Fruit fly (Drosophila melanogaster) whole organism, embryonic: ENCODE data around the gene Ctl1.

Experiments used
- ATbp ChIP-seq: fragments of 200-800 bp; sonication (Bioruptor generic); optimal IDR thresholded peaks from 2 replicates; lab custom pipeline; 2017; ENCODE audit warnings: missing biosample characterization, mild to moderate bottlenecking, missing genetic modification characterization, missing genetic modification reagents
- Ada2b ChIP-seq: fragments of 200-800 bp; sonication (Bioruptor generic); IDR thresholded peaks from 2 replicates; pipeline ENCODE4 v1.3.6; 2022; ENCODE audit warnings: missing biosample characterization, missing genetic modification characterization
- Adf1 ChIP-seq: fragments of 200-800 bp; sonication (Bioruptor generic); IDR thresholded peaks from 2 replicates; pipeline ENCODE4 v1.3.6; 2022; ENCODE audit warnings: missing biosample characterization, missing genetic modification characterization
- Asciz ChIP-seq: fragments of 200-800 bp; sonication (Bioruptor generic); optimal IDR thresholded peaks from 2 replicates; lab custom pipeline; 2017; ENCODE audit warnings: missing biosample characterization, mild to moderate bottlenecking, missing genetic modification characterization, missing genetic modification reagents
- Blimp-1 ChIP-seq: fragments of 200-800 bp; sonication (Bioruptor generic); optimal IDR thresholded peaks from 3 replicates; lab custom pipeline; 2018; ENCODE audit warnings: missing biosample characterization, missing genetic modification characterization, mild to moderate bottlenecking, moderate library complexity, missing genetic modification reagents
- CG11560 ChIP-seq: fragments of 200-800 bp; sonication (Bioruptor generic); IDR thresholded peaks from 3 replicates; pipeline ENCODE4 v1.3.6; 2022; ENCODE audit warnings: missing biosample characterization, missing genetic modification characterization
- CG12071 ChIP-seq: fragments of 200-800 bp; sonication (Bioruptor generic); optimal IDR thresholded peaks from 3 replicates; lab custom pipeline; 2018; ENCODE audit warnings: missing biosample characterization, mild to moderate bottlenecking, missing genetic modification characterization
- CG12104 ChIP-seq: fragments of 200-800 bp; sonication (Bioruptor generic); optimal IDR thresholded peaks from 3 replicates; lab custom pipeline; 2016; ENCODE audit warnings: missing biosample characterization, missing genetic modification characterization
- CG1233 ChIP-seq: fragments of 200-800 bp; sonication (Bioruptor generic); optimal IDR thresholded peaks from 4 replicates; lab custom pipeline; 2018; ENCODE audit warnings: missing biosample characterization, mild to moderate bottlenecking, missing genetic modification characterization
- CG1602 ChIP-seq: fragments of 200-800 bp; sonication (Bioruptor generic); optimal IDR thresholded peaks from 3 replicates; lab custom pipeline; 2016; ENCODE audit warnings: missing biosample characterization, missing genetic modification characterization
- CG16863 ChIP-seq: fragments of 200-800 bp; sonication (Bioruptor generic); optimal IDR thresholded peaks from 3 replicates; lab custom pipeline; 2016; ENCODE audit warnings: missing biosample characterization, missing genetic modification characterization
- CG17612 ChIP-seq: fragments of 200-800 bp; sonication (Bioruptor generic); IDR thresholded peaks from 2 replicates; pipeline ENCODE4 v1.3.6; 2022; ENCODE audit warnings: missing biosample characterization, missing genetic modification characterization
- CG1832 ChIP-seq: fragments of 200-800 bp; sonication (Bioruptor generic); optimal IDR thresholded peaks from 2 replicates; lab custom pipeline; 2017; ENCODE audit warnings: missing biosample characterization, mild to moderate bottlenecking, missing genetic modification characterization, inconsistent platforms
- CG31365 ChIP-seq: fragments of 200-800 bp; sonication (Bioruptor generic); optimal IDR thresholded peaks from 2 replicates; lab custom pipeline; 2018; ENCODE audit warnings: missing biosample characterization, mild to moderate bottlenecking, missing genetic modification characterization
- CG3995 ChIP-seq: fragments of 200-800 bp; sonication (Bioruptor generic); optimal IDR thresholded peaks from 3 replicates; lab custom pipeline; 2016; ENCODE audit warnings: missing biosample characterization, missing genetic modification characterization
- CG5180 ChIP-seq: fragments of 200-800 bp; sonication (Bioruptor generic); optimal IDR thresholded peaks from 3 replicates; lab custom pipeline; 2017; ENCODE audit warnings: missing biosample characterization, missing genetic modification characterization, mild to moderate bottlenecking, moderate library complexity, missing genetic modification reagents
- CG6765 ChIP-seq: fragments of 200-800 bp; sonication (Bioruptor generic); optimal IDR thresholded peaks from 3 replicates; lab custom pipeline; 2017; ENCODE audit warnings: missing biosample characterization, mild to moderate bottlenecking, missing genetic modification characterization
- CG7786 ChIP-seq: fragments of 200-800 bp; sonication (Bioruptor generic); optimal IDR thresholded peaks from 2 replicates; lab custom pipeline; 2016; ENCODE audit warnings: missing biosample characterization, missing genetic modification characterization
- CG8359 ChIP-seq: fragments of 200-800 bp; sonication (Bioruptor generic); optimal IDR thresholded peaks from 2 replicates; lab custom pipeline; 2017; ENCODE audit warnings: missing biosample characterization, mild to moderate bottlenecking, missing genetic modification characterization, borderline replicate concordance
- CG9727 ChIP-seq: fragments of 200-800 bp; sonication (Bioruptor generic); optimal IDR thresholded peaks from 3 replicates; lab custom pipeline; 2017; ENCODE audit warnings: missing biosample characterization, mild to moderate bottlenecking, missing genetic modification characterization
- CG9876 ChIP-seq: fragments of 200-800 bp; sonication (Bioruptor generic); optimal IDR thresholded peaks from 2 replicates; lab custom pipeline; 2016; ENCODE audit warnings: missing biosample characterization, missing genetic modification characterization
- CHES-1-like ChIP-seq: fragments of 200-800 bp; sonication (Bioruptor generic); optimal IDR thresholded peaks from 2 replicates; lab custom pipeline; 2016; ENCODE audit warnings: missing biosample characterization, missing genetic modification characterization
- Dfd ChIP-seq, 2 experiments: fragments of >200 bp; optimal IDR thresholded peaks; 2 replicates each; lab custom pipeline; 2017; ENCODE audit warnings: missing biosample characterization in 2 of 2, missing genetic modification characterization in 2 of 2
- Ets65A ChIP-seq: fragments of 200-800 bp; sonication (Bioruptor generic); peaks from one replicate; lab custom pipeline; 2016; ENCODE audit warnings: missing biosample characterization, missing genetic modification characterization
- Gsc ChIP-seq: fragments of 200-800 bp; sonication (Bioruptor generic); IDR thresholded peaks from 2 replicates; pipeline ENCODE4 v1.3.6; 2022; ENCODE audit warnings: missing biosample characterization, missing genetic modification characterization
- HLH3B ChIP-seq: fragments of 200-800 bp; sonication (Bioruptor generic); IDR thresholded peaks from 2 replicates; pipeline ENCODE4 v1.3.6; 2022; ENCODE audit warnings: missing biosample characterization, missing genetic modification characterization
- MBD-R2 ChIP-seq: fragments of 200-800 bp; sonication (Bioruptor generic); IDR thresholded peaks from 2 replicates; pipeline ENCODE4 v1.3.6; 2022; ENCODE audit warnings: missing biosample characterization, missing genetic modification characterization
- MTF-1 ChIP-seq: fragments of 200-800 bp; sonication (Bioruptor generic); optimal IDR thresholded peaks from 2 replicates; lab custom pipeline; 2018; ENCODE audit warnings: missing biosample characterization, mild to moderate bottlenecking, missing genetic modification characterization, borderline replicate concordance
- Meics ChIP-seq: fragments of 200-800 bp; sonication (Bioruptor generic); optimal IDR thresholded peaks from 2 replicates; lab custom pipeline; 2017; ENCODE audit warnings: missing biosample characterization, mild to moderate bottlenecking, missing genetic modification characterization
- NC2β ChIP-seq: fragments of 200-800 bp; sonication (Bioruptor generic); optimal IDR thresholded peaks from 2 replicates; lab custom pipeline; 2016; ENCODE audit warnings: missing biosample characterization, missing genetic modification characterization
- Ravus ChIP-seq: fragments of 200-800 bp; sonication (Bioruptor generic); IDR thresholded peaks from 2 replicates; pipeline ENCODE4 v1.3.6; 2022; ENCODE audit warnings: missing biosample characterization, missing genetic modification characterization
- Stat92E ChIP-seq, 3 experiments: fragments of >200 bp in 2 of 3; fragments of 200-800 bp in 1 of 3; sonication (Bioruptor generic) in 1 of 3; optimal IDR thresholded peaks; 2 replicates each; lab custom pipeline; 2017 to 2019; ENCODE audit warnings: missing biosample characterization in 3 of 3, missing genetic modification characterization in 3 of 3, mild to moderate bottlenecking in 1 of 3, moderate library complexity in 1 of 3
- Taf1 ChIP-seq: fragments of 200-800 bp; sonication (Bioruptor generic); IDR thresholded peaks from 2 replicates; pipeline ENCODE4 v1.3.6; 2022; ENCODE audit warnings: missing biosample characterization, missing genetic modification characterization
- ara ChIP-seq: fragments of 200-800 bp; sonication (Bioruptor generic); IDR thresholded peaks from 2 replicates; pipeline ENCODE4 v1.3.6; 2022; ENCODE audit warnings: missing biosample characterization, missing genetic modification characterization
- az2 ChIP-seq: fragments of 200-800 bp; sonication (Bioruptor generic); optimal IDR thresholded peaks from 3 replicates; lab custom pipeline; 2016; ENCODE audit warnings: missing biosample characterization, missing genetic modification characterization
- bowl ChIP-seq: fragments of 200-800 bp; sonication (Bioruptor generic); IDR thresholded peaks from 2 replicates; pipeline ENCODE4 v1.3.6; 2022; ENCODE audit warnings: missing biosample characterization, missing genetic modification characterization
- cas ChIP-seq: fragments of 200-800 bp; sonication (Bioruptor generic); IDR thresholded peaks from 2 replicates; pipeline ENCODE4 v1.3.6; 2022; ENCODE audit warnings: missing biosample characterization, missing genetic modification characterization
- dpn ChIP-seq, 2 experiments: fragments of 200-800 bp; sonication (Bioruptor generic); optimal IDR thresholded peaks; 3 replicates each; lab custom pipeline; 2016; ENCODE audit warnings: missing biosample characterization in 2 of 2, missing genetic modification characterization in 2 of 2
- fd3F ChIP-seq: fragments of 200-800 bp; sonication (Bioruptor generic); optimal IDR thresholded peaks from 2 replicates; lab custom pipeline; 2018; ENCODE audit warnings: missing biosample characterization, mild to moderate bottlenecking, missing genetic modification characterization, moderate library complexity
- fd64A ChIP-seq: fragments of 200-800 bp; sonication (Bioruptor generic); optimal IDR thresholded peaks from 3 replicates; lab custom pipeline; 2018; ENCODE audit warnings: missing biosample characterization, mild to moderate bottlenecking, missing genetic modification characterization
- gcm ChIP-seq: fragments of 200-800 bp; sonication (Bioruptor generic); optimal IDR thresholded peaks from 2 replicates; lab custom pipeline; 2019; ENCODE audit warnings: missing biosample characterization, mild to moderate bottlenecking, missing genetic modification characterization, moderate library complexity
- gt ChIP-seq: fragments of 200-800 bp; sonication (Bioruptor generic); IDR thresholded peaks from 2 replicates; pipeline ENCODE4 v1.3.6; 2022; ENCODE audit warnings: missing biosample characterization, missing genetic modification characterization
- hth ChIP-seq: fragments of >200 bp; optimal IDR thresholded peaks from 2 replicates; lab custom pipeline; 2017; ENCODE audit warnings: inconsistent platforms
- kah ChIP-seq: fragments of 200-800 bp; sonication (Bioruptor generic); optimal IDR thresholded peaks from 2 replicates; lab custom pipeline; 2018; ENCODE audit warnings: missing biosample characterization, mild to moderate bottlenecking, missing genetic modification characterization
- peb ChIP-seq: fragments of 200-800 bp; sonication (Bioruptor generic); IDR thresholded peaks from 2 replicates; pipeline ENCODE4 v1.3.6; 2022; ENCODE audit warnings: missing biosample characterization, missing genetic modification characterization
- repo ChIP-seq: fragments of 200-800 bp; sonication (Bioruptor generic); optimal IDR thresholded peaks from 2 replicates; lab custom pipeline; 2016; ENCODE audit warnings: missing biosample characterization, missing genetic modification characterization
- rib ChIP-seq: fragments of 200-800 bp; sonication (Bioruptor generic); IDR thresholded peaks from 2 replicates; pipeline ENCODE4 v1.3.6; 2022; ENCODE audit warnings: missing biosample characterization, missing genetic modification characterization
- sr ChIP-seq: fragments of 200-800 bp; sonication (Bioruptor generic); IDR thresholded peaks from 3 replicates; pipeline ENCODE4 v1.3.6; 2022; ENCODE audit warnings: missing biosample characterization, missing genetic modification characterization
- toy ChIP-seq: fragments of 200-800 bp; sonication (Bioruptor generic); IDR thresholded peaks from 2 replicates; pipeline ENCODE4 v1.3.6; 2022; ENCODE audit warnings: missing biosample characterization, missing genetic modification characterization
- ttk ChIP-seq: fragments of 200-800 bp; sonication (Bioruptor generic); IDR thresholded peaks from 2 replicates; pipeline ENCODE4 v2.1.2; 2022; ENCODE audit warnings: missing biosample characterization, missing genetic modification characterization
- usp ChIP-seq: fragments of >200 bp; optimal IDR thresholded peaks from 2 replicates; lab custom pipeline; 2017; ENCODE audit warnings: missing biosample characterization, missing genetic modification characterization

Gene Ctl1

dm6 chr3L:4228187-4228836 is 49.5 kb upstream of the Ctl1 start (continued):
- peak; percentile 84 for TF ChIP-seq MBD-R2 (GFP tag; lab: Robert Waterston, UW)
- TF ChIP-seq CG8359 (GFP tag; lab: Kevin White, UChicago), result peak; percentile 91
- peak; percentile 96 for TF ChIP-seq peb
- TF ChIP-seq Asciz, result peak; percentile 95
- TF ChIP-seq Meics (GFP tag; lab: Kevin White, UChicago), result peak; percentile 82
- peak; percentile 92 for TF ChIP-seq CG5180 (GFP tag; lab: Kevin White, UChicago)
- peak; percentile 79 for TF ChIP-seq rib (GFP tag; lab: Robert Waterston, UW)
- peak; percentile 97 for TF ChIP-seq az2 (GFP tag; lab: Kevin White, UChicago)
- TF ChIP-seq repo (GFP tag; lab: Kevin White, UChicago), result peak; percentile 88
- peak; percentile 94 to 96 for TF ChIP-seq dpn (GFP tag; optimal IDR thresholded peaks at IDR 0.05; lab: Kevin White, UChicago)
- TF ChIP-seq Blimp-1, result peak; percentile 97
- TF ChIP-seq usp, result no peak
- no peak for TF ChIP-seq hth (lab: Kevin White, UChicago)
- peak; percentile 99 for TF ChIP-seq ATbp (GFP tag; lab: Kevin White, UChicago)
- TF ChIP-seq ttk (GFP tag; lab: Robert Waterston, UW), result peak; percentile 98
- TF ChIP-seq CG7786 (GFP tag; lab: Kevin White, UChicago), result peak; percentile 93
- TF ChIP-seq CG3995 (GFP tag; lab: Kevin White, UChicago), result peak; percentile 18
- peak; percentile 96 for TF ChIP-seq fd64A
- TF ChIP-seq sr (GFP tag; lab: Robert Waterston, UW), result peak; percentile 89
- TF ChIP-seq Ets65A (GFP tag; lab: Kevin White, UChicago), result peak; percentile 99
- peak; percentile 76 for TF ChIP-seq CG31365
- peak; percentile 87 for TF ChIP-seq Ravus (GFP tag; lab: Robert Waterston, UW)
- TF ChIP-seq CG12071 (GFP tag; lab: Kevin White, UChicago), result peak; percentile 94
- peak; percentile 42 for TF ChIP-seq CG6765 (GFP tag; lab: Kevin White, UChicago)
- peak; percentile 96 for TF ChIP-seq gcm (GFP tag; lab: Kevin White, UChicago)
- peak; percentile 94 for TF ChIP-seq gt
- peak in 1 of 3 experiments; percentile 93 for TF ChIP-seq Stat92E (GFP tag; optimal IDR thresholded peaks at IDR 0.05; lab: Kevin White, UChicago)
- TF ChIP-seq CHES-1-like (GFP tag; lab: Kevin White, UChicago), result peak; percentile 92
- peak; percentile 98 for TF ChIP-seq ara (GFP tag; lab: Robert Waterston, UW)
- peak; percentile 97 for TF ChIP-seq CG9727 (GFP tag; lab: Kevin White, UChicago)
- TF ChIP-seq kah, result peak; percentile 96
- TF ChIP-seq CG9876, result peak; percentile 85
- peak; percentile 94 for TF ChIP-seq CG1602
- TF ChIP-seq NC2β (GFP tag; lab: Kevin White, UChicago), result peak; percentile 93
- peak; percentile 67; the same call in 1 of the 2 replicates for TF ChIP-seq cas (GFP tag; lab: Robert Waterston, UW)
- no peak for TF ChIP-seq Dfd (GFP tag; optimal IDR thresholded peaks at IDR 0.05; lab: Kevin White, UChicago)
- peak; percentile 81 for TF ChIP-seq Taf1 (GFP tag; lab: Robert Waterston, UW)
- peak; percentile 93 for TF ChIP-seq bowl (GFP tag; lab: Robert Waterston, UW)
- TF ChIP-seq CG11560 (tag; lab: Robert Waterston, UW), result peak; percentile 80
- TF ChIP-seq MTF-1 (GFP tag; lab: Kevin White, UChicago), result peak; percentile 94
- peak; percentile 72 for TF ChIP-seq CG17612 (GFP tag; lab: Robert Waterston, UW)
- TF ChIP-seq CG16863 (GFP tag; lab: Kevin White, UChicago), result peak; percentile 97
- peak; percentile 73 for TF ChIP-seq toy
- TF ChIP-seq Adf1 (GFP tag; lab: Robert Waterston, UW), result peak; percentile 52
- peak; percentile 84 for TF ChIP-seq fd3F
- peak; percentile 97 for TF ChIP-seq Ada2b (GFP tag; lab: Robert Waterston, UW)
- peak; percentile 84 for TF ChIP-seq CG12104
- no peak for TF ChIP-seq CG1832 (GFP tag; lab: Kevin White, UChicago)
- peak; percentile 94 for TF ChIP-seq Gsc (GFP tag; lab: Robert Waterston, UW)
- peak; percentile 98 for TF ChIP-seq HLH3B (GFP tag; lab: Robert Waterston, UW)
- peak; percentile 88 for TF ChIP-seq CG1233
